Worm (Caenorhabditis elegans): ENCODE data around the gene W02G9.4.

W02G9.4 gene

ce11 chrV:2694389-2694788 is 27.7 kb downstream of the W02G9.4 start, which contains the start of gene Y45G12B.2:
Gene Y45G12B.2 (plus strand): TSS chrV:2694771.
- TF ChIP-seq nfya-1 (tag; optimal IDR thresholded peaks at IDR 0.05) (peak; percentile 78), ttx-3 (tag; optimal IDR thresholded peaks at IDR 0.05) (no peak), ztf-16 (tag; optimal IDR thresholded peaks at IDR 0.05) (peak; percentile 14), madf-2 (tag; optimal IDR thresholded peaks at IDR 0.05) (no peak), odd-2 (tag; optimal IDR thresholded peaks at IDR 0.05) (no peak), ceh-30 (tag; optimal IDR thresholded peaks at IDR 0.05) (peak; percentile 4), tbx-2 (tag; optimal IDR thresholded peaks at IDR 0.05) (peak; percentile 15), fax-1 (tag; optimal IDR thresholded peaks at IDR 0.05) (no peak), ceh-19 (GFP tag; optimal IDR thresholded peaks at IDR 0.05) (no peak), hlh-30 (tag; optimal IDR thresholded peaks at IDR 0.05; ENCODE audit: insufficient read depth) (peak; percentile 13), tbx-7 (tag; optimal IDR thresholded peaks at IDR 0.05) (no peak), ceh-31 (tag; optimal IDR thresholded peaks at IDR 0.05) (peak; percentile 36), unc-86 (tag; optimal IDR thresholded peaks at IDR 0.05) (no peak), ceh-24 (tag; optimal IDR thresholded peaks at IDR 0.05) (no peak), ceh-18 (tag; optimal IDR thresholded peaks at IDR 0.05) (peak; percentile 51), pros-1 (tag; optimal IDR thresholded peaks at IDR 0.05) (no peak), ceh-48 (tag; optimal IDR thresholded peaks at IDR 0.05) (peak; percentile 36)

DNA sequence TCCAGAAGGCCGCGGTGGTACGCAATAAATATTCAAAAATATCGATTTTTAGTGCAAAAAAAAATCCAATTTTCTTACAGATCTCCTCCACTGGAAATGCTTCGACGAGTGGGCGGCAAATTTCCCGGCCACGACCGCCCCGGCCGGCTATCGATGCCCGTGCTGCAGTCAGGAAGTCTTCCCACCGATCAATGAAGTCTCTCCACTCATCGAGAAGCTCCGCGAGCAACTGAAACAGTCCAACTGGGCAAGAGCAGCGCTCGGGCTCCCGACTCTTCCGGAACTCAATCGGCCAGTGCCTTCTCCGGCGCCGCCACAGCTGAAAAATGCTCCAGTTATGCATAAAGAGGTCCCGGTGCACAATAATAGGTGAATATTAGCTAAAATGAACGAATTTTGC is 29.2 kb downstream of the W02G9.4 start, which contains the start of gene Y45G12B.3:
Gene Y45G12B.3, minus strand, starts transcription at position 320 of the 400 bp plus-strand sequence.
- TF ChIP-seq pag-3 (tag; optimal IDR thresholded peaks at IDR 0.05; ENCODE audit: borderline replicate concordance) (no peak), ceh-31 (tag; optimal IDR thresholded peaks at IDR 0.05) (no peak), ama-1 (optimal IDR thresholded peaks at IDR 0.05) (no peak), lim-6 (tag; optimal IDR thresholded peaks at IDR 0.05) (no peak), rnt-1 (tag; optimal IDR thresholded peaks at IDR 0.05) (no peak), eyg-1 (tag; optimal IDR thresholded peaks at IDR 0.05) (no peak), pha-2 (tag; optimal IDR thresholded peaks at IDR 0.05) (no peak), nhr-232 (tag; optimal IDR thresholded peaks at IDR 0.05) (no peak), nhr-11 (tag; optimal IDR thresholded peaks at IDR 0.05) (no peak), unc-86 (tag; optimal IDR thresholded peaks at IDR 0.05) (no peak), ceh-18 (tag; optimal IDR thresholded peaks at IDR 0.05) (no peak), tbx-7 (tag; optimal IDR thresholded peaks at IDR 0.05) (no peak), dmd-4 (tag; optimal IDR thresholded peaks at IDR 0.05; ENCODE audit: borderline replicate concordance) (no peak), ets-4 (tag; optimal IDR thresholded peaks at IDR 0.05) (no peak), pax-1 (tag; optimal IDR thresholded peaks at IDR 0.05) (no peak), fkh-10 (GFP tag; optimal IDR thresholded peaks at IDR 0.05) (no peak)

- TF ChIP-seq unc-86 (tag; optimal IDR thresholded peaks at IDR 0.05) (peak; percentile 40), elt-2 (tag; optimal IDR thresholded peaks at IDR 0.05) (peak; percentile 8), C38D4.7 (GFP tag; optimal IDR thresholded peaks at IDR 0.05) (no peak), ttx-3 (tag; optimal IDR thresholded peaks at IDR 0.05) (peak; percentile 34), zip-5 (tag; optimal IDR thresholded peaks at IDR 0.05) (peak; percentile 20)
Observed at ce11 chrV:2697693-2698092, 31.0 kb downstream of the W02G9.4 start.

- TF ChIP-seq ttx-3 (tag; optimal IDR thresholded peaks at IDR 0.05) (no peak), odd-2 (tag; optimal IDR thresholded peaks at IDR 0.05) (no peak)
Observed at ce11 chrV:2698826-2699225, 32.1 kb downstream of the W02G9.4 start, which contains the start of gene nuo-5. Gene nuo-5 (plus strand): TSS chrV:2698972.

- TF ChIP-seq elt-4 (tag; optimal IDR thresholded peaks at IDR 0.05): peak; percentile 7
- TF ChIP-seq fax-1 (tag; optimal IDR thresholded peaks at IDR 0.05): no peak
Observed at ce11 chrV:2702883-2703282, 36.2 kb downstream of the W02G9.4 start.

DNA sequence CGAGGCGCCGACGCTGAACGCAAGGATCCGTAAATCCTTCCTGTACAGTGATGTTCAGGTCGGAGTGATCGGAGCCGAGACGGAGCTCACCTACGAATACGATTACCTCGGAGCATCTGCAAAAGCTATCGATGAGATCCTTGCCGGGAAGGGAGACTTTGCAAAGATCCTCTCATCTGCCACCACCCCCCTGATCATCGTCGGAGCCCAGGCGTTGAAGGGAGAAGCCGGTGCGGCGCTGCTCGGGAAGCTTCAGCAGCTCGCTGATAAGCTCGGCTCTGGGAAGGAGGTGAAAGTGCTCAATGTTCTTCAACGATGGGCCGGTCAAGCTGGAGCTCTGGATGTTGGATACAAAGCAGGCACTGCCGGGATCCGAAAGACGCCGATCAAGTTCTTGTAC is 36.6 kb downstream of the W02G9.4 start:
- TF ChIP-seq pha-2 (tag; optimal IDR thresholded peaks at IDR 0.05) (no peak), mec-3 (tag; optimal IDR thresholded peaks at IDR 0.05; ENCODE audit: borderline replicate concordance) (no peak), K09A11.1 (tag; optimal IDR thresholded peaks at IDR 0.05; ENCODE audit: insufficient read depth) (no peak), ama-1 (optimal IDR thresholded peaks at IDR 0.05) (no peak), odd-2 (tag; optimal IDR thresholded peaks at IDR 0.05) (no peak), nhr-232 (tag; optimal IDR thresholded peaks at IDR 0.05) (no peak), tbx-7 (tag; optimal IDR thresholded peaks at IDR 0.05) (no peak), sdc-2 (tag; optimal IDR thresholded peaks at IDR 0.05) (no peak), fkh-6 (tag; optimal IDR thresholded peaks at IDR 0.05) (no peak), lin-11 (tag; optimal IDR thresholded peaks at IDR 0.05) (no peak), dmd-4 (tag; optimal IDR thresholded peaks at IDR 0.05; ENCODE audit: borderline replicate concordance) (no peak), zip-5 (tag; optimal IDR thresholded peaks at IDR 0.05) (no peak), nhr-11 (tag; optimal IDR thresholded peaks at IDR 0.05) (no peak), sox-4 (tag; optimal IDR thresholded peaks at IDR 0.05) (no peak), ceh-30 (tag; optimal IDR thresholded peaks at IDR 0.05) (no peak)
